Fruit fly (Drosophila melanogaster): ENCODE measurements around the gene AdoR.

The AdoR gene

dm6 chr3R:30153864-30154263 is 4.5 kb upstream of the AdoR start:
- TF ChIP-seq HLH54F (GFP tag; optimal IDR thresholded peaks at IDR 0.05) = no peak
- TF ChIP-seq CTCF (GFP tag; optimal IDR thresholded peaks at IDR 0.05) = peak; percentile 53
- no peak for TF ChIP-seq CG34376 (GFP tag; optimal IDR thresholded peaks at IDR 0.05)
- TF ChIP-seq Antp (GFP tag; optimal IDR thresholded peaks at IDR 0.05) = no peak
- no peak for TF ChIP-seq sug (tag; optimal IDR thresholded peaks at IDR 0.05)
- TF ChIP-seq CG7928 (GFP tag; optimal IDR thresholded peaks at IDR 0.05) = no peak
- no peak for TF ChIP-seq CG4730 (GFP tag; IDR thresholded peaks at IDR 0.05)
- TF ChIP-seq H2.0 (GFP tag; IDR thresholded peaks at IDR 0.05) = no peak
- no peak for TF ChIP-seq CG17385 (GFP tag; optimal IDR thresholded peaks at IDR 0.05)
- no peak for TF ChIP-seq CG12104 (GFP tag; optimal IDR thresholded peaks at IDR 0.05)
- TF ChIP-seq gsb-n (tag; optimal IDR thresholded peaks at IDR 0.05) = peak; percentile 31
- TF ChIP-seq CG11247 (GFP tag; IDR thresholded peaks at IDR 0.05) = no peak
- TF ChIP-seq TFAM (GFP tag; optimal IDR thresholded peaks at IDR 0.05) = no peak
- TF ChIP-seq otp (GFP tag; IDR thresholded peaks at IDR 0.05) = no peak
- no peak for TF ChIP-seq CHES-1-like (GFP tag; optimal IDR thresholded peaks at IDR 0.05)
- TF ChIP-seq CG6791 (GFP tag; IDR thresholded peaks at IDR 0.05; ENCODE audit: partially characterized antibody) = peak; percentile 65; the same call in 2 of the 3 replicates
- no peak for TF ChIP-seq CG11456 (GFP tag; IDR thresholded peaks at IDR 0.05)
- TF ChIP-seq CG7963 (GFP tag; IDR thresholded peaks at IDR 0.05; ENCODE audit: partially characterized antibody) = no peak
- no peak for TF ChIP-seq exex (tag; optimal IDR thresholded peaks at IDR 0.05)
- TF ChIP-seq CrebB (tag; optimal IDR thresholded peaks at IDR 0.05) = no peak
- no peak for TF ChIP-seq Oaz (GFP tag; IDR thresholded peaks at IDR 0.05)
- no peak for TF ChIP-seq dmrt99B (tag; optimal IDR thresholded peaks at IDR 0.05)
- TF ChIP-seq CG9817 (tag; optimal IDR thresholded peaks at IDR 0.05) = no peak
- TF ChIP-seq CG17802 (tag; optimal IDR thresholded peaks at IDR 0.05) = no peak
- peak; percentile 98 for TF ChIP-seq CG6654 (GFP tag; optimal IDR thresholded peaks at IDR 0.05)
- no peak for TF ChIP-seq CG10267 (tag; optimal IDR thresholded peaks at IDR 0.05)
- no peak for TF ChIP-seq CG3995 (GFP tag; optimal IDR thresholded peaks at IDR 0.05)
- no peak for TF ChIP-seq klu (GFP tag; IDR thresholded peaks at IDR 0.05)
- TF ChIP-seq CG15269 (tag; optimal IDR thresholded peaks at IDR 0.05) = no peak
- no peak for TF ChIP-seq hb (GFP tag; IDR thresholded peaks at IDR 0.05; ENCODE audit: partially characterized antibody)
- TF ChIP-seq Meics (GFP tag; optimal IDR thresholded peaks at IDR 0.05) = no peak
- TF ChIP-seq knrl (GFP tag; IDR thresholded peaks at IDR 0.05; ENCODE audit: partially characterized antibody) = peak; percentile 14; the same call in 1 of the 3 replicates
- TF ChIP-seq ind (GFP tag; optimal IDR thresholded peaks at IDR 0.05) = no peak
- no peak for TF ChIP-seq CG17829 (tag; optimal IDR thresholded peaks at IDR 0.05)
- TF ChIP-seq Hr78 (GFP tag; optimal IDR thresholded peaks at IDR 0.05) = peak in 1 of 2 experiments; percentile 17
- peak; percentile 56 for TF ChIP-seq Blimp-1 (GFP tag; optimal IDR thresholded peaks at IDR 0.05)
- TF ChIP-seq B-H1 (GFP tag; IDR thresholded peaks at IDR 0.05) = no peak
- no peak for TF ChIP-seq CG9215 (GFP tag; IDR thresholded peaks at IDR 0.05)
- TF ChIP-seq ranshi (GFP tag; IDR thresholded peaks at IDR 0.05) = no peak
- no peak for TF ChIP-seq MTF-1 (GFP tag; optimal IDR thresholded peaks at IDR 0.05; ENCODE audit: borderline replicate concordance)
- TF ChIP-seq aop (GFP tag; IDR thresholded peaks at IDR 0.05) = no peak
- TF ChIP-seq abd-A (tag; optimal IDR thresholded peaks at IDR 0.05) = no peak
- no peak for TF ChIP-seq CG31388 (GFP tag; optimal IDR thresholded peaks at IDR 0.05)
- TF ChIP-seq Chrac-16 (GFP tag; optimal IDR thresholded peaks at IDR 0.05) = no peak
- TF ChIP-seq wdn (GFP tag; IDR thresholded peaks at IDR 0.05) = no peak
- TF ChIP-seq dysf (GFP tag; IDR thresholded peaks at IDR 0.05) = no peak
- no peak for TF ChIP-seq MESR4 (GFP tag; optimal IDR thresholded peaks at IDR 0.05)
- peak; percentile 32 for TF ChIP-seq CG15601 (tag; optimal IDR thresholded peaks at IDR 0.05)
- 0 out of 3 replicates have a peak, but pooled peaks have one; percentile 29 for TF ChIP-seq CG16813 (GFP tag; IDR thresholded peaks at IDR 0.05; ENCODE audit: partially characterized antibody)
- no peak for TF ChIP-seq ems (GFP tag; optimal IDR thresholded peaks at IDR 0.05)
- TF ChIP-seq dati (GFP tag; IDR thresholded peaks at IDR 0.05) = no peak
- no peak for TF ChIP-seq Sry-δ (GFP tag; optimal IDR thresholded peaks at IDR 0.05)

Data from whole organism, embryonic.